Worm (Caenorhabditis elegans) whole organism, young adult: Measurements from ENCODE around the gene myo-5.

Experiments used
- B0035.1 ChIP-seq: sonication (generic microtip); optimal IDR thresholded peaks from 2 replicates; lab custom pipeline; 2016; ENCODE audit warnings: missing genetic modification characterization, mild to moderate bottlenecking, missing compliant biosample characterization, missing genotype, missing genetic modification reagents
- F22D6.2 ChIP-seq: sonication (generic microtip); optimal IDR thresholded peaks from 2 replicates; lab custom pipeline; 2016; ENCODE audit warnings: mild to moderate bottlenecking, missing genetic modification characterization, missing compliant biosample characterization
- F57C9.4 ChIP-seq: sonication (generic microtip); optimal IDR thresholded peaks from 2 replicates; lab custom pipeline; 2017; ENCODE audit warnings: mild to moderate bottlenecking, missing genetic modification characterization, missing compliant biosample characterization
- K11D2.4 ChIP-seq: fragments of 200-800 bp; sonication (Bioruptor generic); IDR thresholded peaks from 2 replicates; pipeline ENCODE4 v1.3.6; 2022; ENCODE audit warnings: missing genetic modification reagents, missing genetic modification characterization, missing compliant biosample characterization
- Y56A3A.18 ChIP-seq: fragments of 200-800 bp; sonication (Bioruptor generic); IDR thresholded peaks from 2 replicates; pipeline ENCODE4 v1.3.6; 2022; ENCODE audit warnings: missing genetic modification reagents, missing genetic modification characterization, missing compliant biosample characterization
- Y79H2A.3 ChIP-seq: fragments of 200-800 bp; sonication (Bioruptor generic); conservative IDR thresholded peaks from 2 replicates; pipeline ENCODE4 v1.3.6; 2022; ENCODE audit warnings: missing genetic modification reagents, missing genetic modification characterization, missing compliant biosample characterization
- Y95B8A.8 ChIP-seq: fragments of 200-800 bp; sonication (Bioruptor generic); IDR thresholded peaks from 2 replicates; pipeline ENCODE4 v1.3.6; 2022; ENCODE audit warnings: missing genetic modification reagents, missing genetic modification characterization, missing compliant biosample characterization
- atf-7 ChIP-seq: sonication (generic microtip); optimal IDR thresholded peaks from 2 replicates; lab custom pipeline; 2017; ENCODE audit warnings: mild to moderate bottlenecking, missing genetic modification characterization, missing compliant biosample characterization
- athp-1 ChIP-seq: sonication (generic microtip); optimal IDR thresholded peaks from 2 replicates; lab custom pipeline; 2017; ENCODE audit warnings: mild to moderate bottlenecking, missing genetic modification characterization, missing compliant biosample characterization
- attf-5 ChIP-seq: fragments of 200-800 bp; sonication (Bioruptor generic); optimal IDR thresholded peaks from 2 replicates; lab custom pipeline; 2018; ENCODE audit warnings: mild to moderate bottlenecking, missing genetic modification characterization, missing compliant biosample characterization
- attf-6 ChIP-seq: fragments of 200-800 bp; sonication (Bioruptor generic); IDR thresholded peaks from 2 replicates; pipeline ENCODE4 v1.3.6; 2022; ENCODE audit warnings: missing genetic modification reagents, missing genetic modification characterization, missing compliant biosample characterization
- bed-1 ChIP-seq: fragments of 200-800 bp; sonication (Bioruptor generic); IDR thresholded peaks from 2 replicates; pipeline ENCODE4 v1.3.6; 2022; ENCODE audit warnings: missing genetic modification reagents, missing genetic modification characterization, missing compliant biosample characterization
- bed-2 ChIP-seq: fragments of 200-800 bp; sonication (Bioruptor generic); IDR thresholded peaks from 2 replicates; pipeline ENCODE4 v1.3.6; 2022; ENCODE audit warnings: missing genetic modification reagents, missing genetic modification characterization, missing compliant biosample characterization
- ceh-100 ChIP-seq: fragments of 200-800 bp; sonication (Bioruptor generic); IDR thresholded peaks from 2 replicates; pipeline ENCODE4 v1.3.6; 2022; ENCODE audit warnings: missing genetic modification reagents, missing genetic modification characterization, missing compliant biosample characterization
- ceh-27 ChIP-seq: fragments of 200-800 bp; sonication (Bioruptor generic); optimal IDR thresholded peaks from 2 replicates; lab custom pipeline; 2018; ENCODE audit warnings: mild to moderate bottlenecking, missing genetic modification characterization, moderate library complexity, missing compliant biosample characterization
- ceh-40 ChIP-seq: fragments of 200-800 bp; sonication (Bioruptor generic); IDR thresholded peaks from 2 replicates; pipeline ENCODE4 v1.3.6; 2022; ENCODE audit warnings: missing genetic modification characterization, missing compliant biosample characterization
- efl-1 ChIP-seq: fragments of 150-350 bp; optimal IDR thresholded peaks from 2 replicates; lab custom pipeline; 2014; ENCODE audit warnings: missing biosample characterization, missing genetic modification reagents, missing genetic modification characterization
- egl-44 ChIP-seq: fragments of 200-800 bp; sonication (Bioruptor generic); IDR thresholded peaks from 2 replicates; pipeline ENCODE4 v1.3.6; 2022; ENCODE audit warnings: missing genetic modification reagents, missing genetic modification characterization, missing compliant biosample characterization
- hlh-12 ChIP-seq: sonication (generic microtip); optimal IDR thresholded peaks from 2 replicates; lab custom pipeline; 2016; ENCODE audit warnings: missing genetic modification characterization, missing compliant biosample characterization
- hmg-1.2 ChIP-seq: fragments of 200-800 bp; sonication (Bioruptor generic); IDR thresholded peaks from 2 replicates; pipeline ENCODE4 v1.3.6; 2022; ENCODE audit warnings: missing genetic modification reagents, missing genetic modification characterization, missing compliant biosample characterization
- hmg-20 ChIP-seq: fragments of 200-800 bp; sonication (Bioruptor generic); IDR thresholded peaks from 2 replicates; pipeline ENCODE4 v1.3.6; 2022; ENCODE audit warnings: missing genetic modification reagents, missing genetic modification characterization, missing compliant biosample characterization
- hrde-1 ChIP-seq: sonication (generic microtip); optimal IDR thresholded peaks from 2 replicates; lab custom pipeline; 2016; ENCODE audit warnings: missing genetic modification characterization, mild to moderate bottlenecking, missing compliant biosample characterization, moderate library complexity, missing genotype, missing genetic modification reagents, borderline replicate concordance
- hsf-1 ChIP-seq: fragments of 200-800 bp; sonication (Bioruptor generic); IDR thresholded peaks from 2 replicates; pipeline ENCODE4 v1.3.6; 2022; ENCODE audit warnings: missing genetic modification reagents, missing genetic modification characterization, missing compliant biosample characterization
- lin-26 ChIP-seq: fragments of 200-800 bp; sonication (Bioruptor generic); IDR thresholded peaks from 2 replicates; pipeline ENCODE4 v1.3.6; 2022; ENCODE audit warnings: missing genetic modification reagents, missing genetic modification characterization, missing compliant biosample characterization
- lin-35 ChIP-seq, 3 experiments: fragments of 150-350 bp in 2 of 3; sonication (generic microtip) in 1 of 3; optimal IDR thresholded peaks; 2 replicates each; lab custom pipeline; 2014 to 2018; ENCODE audit warnings: missing biosample characterization in 3 of 3, missing genetic modification characterization in 3 of 3, missing genetic modification reagents in 3 of 3
- lin-54 ChIP-seq: fragments of 200-800 bp; sonication (Bioruptor generic); optimal IDR thresholded peaks from 2 replicates; lab custom pipeline; 2018; ENCODE audit warnings: mild to moderate bottlenecking, missing genetic modification characterization, missing compliant biosample characterization
- lir-1 ChIP-seq: fragments of 200-800 bp; sonication (Bioruptor generic); conservative IDR thresholded peaks from 2 replicates; pipeline ENCODE4 v1.3.6; 2022; ENCODE audit warnings: missing genetic modification reagents, missing genetic modification characterization, missing compliant biosample characterization
- madf-10 ChIP-seq: sonication (generic microtip); optimal IDR thresholded peaks from 2 replicates; lab custom pipeline; 2016; ENCODE audit warnings: mild to moderate bottlenecking, missing genetic modification characterization, missing compliant biosample characterization
- madf-6 ChIP-seq: fragments of 200-800 bp; sonication (Bioruptor generic); IDR thresholded peaks from 2 replicates; pipeline ENCODE4 v1.3.6; 2022; ENCODE audit warnings: missing genetic modification reagents, missing genetic modification characterization, missing compliant biosample characterization
- nfya-1 ChIP-seq: sonication (generic microtip); optimal IDR thresholded peaks from 2 replicates; lab custom pipeline; 2017; ENCODE audit warnings: antibody characterized with exemption, missing compliant biosample characterization, missing genetic modification characterization, borderline replicate concordance; ENCODE audit not compliant: insufficient read depth
- nhr-120 ChIP-seq: fragments of 200-800 bp; sonication (Bioruptor generic); IDR thresholded peaks from 2 replicates; pipeline ENCODE4 v1.3.6; 2022; ENCODE audit warnings: missing genetic modification characterization, missing compliant biosample characterization
- nhr-179 ChIP-seq: sonication (generic microtip); optimal IDR thresholded peaks from 2 replicates; lab custom pipeline; 2016; ENCODE audit warnings: mild to moderate bottlenecking, missing genetic modification characterization, missing compliant biosample characterization
- snpc-1.1 ChIP-seq: sonication (generic microtip); optimal IDR thresholded peaks from 2 replicates; lab custom pipeline; 2017; ENCODE audit warnings: missing genetic modification characterization, mild to moderate bottlenecking, missing compliant biosample characterization, antibody characterized with exemption, moderate library complexity, missing genotype, missing genetic modification reagents; ENCODE audit not compliant: insufficient read depth
- tbx-9 ChIP-seq: sonication (generic microtip); optimal IDR thresholded peaks from 2 replicates; lab custom pipeline; 2016; ENCODE audit warnings: borderline replicate concordance, missing genetic modification characterization, inconsistent platforms, missing compliant biosample characterization
- unc-130 ChIP-seq: sonication (generic microtip); optimal IDR thresholded peaks from 2 replicates; lab custom pipeline; 2016; ENCODE audit warnings: missing genetic modification reagents, missing genetic modification characterization, missing compliant biosample characterization
- unc-62 ChIP-seq: fragments of 150-350 bp; optimal IDR thresholded peaks from 2 replicates; lab custom pipeline; 2014; ENCODE audit warnings: missing biosample characterization, missing genetic modification reagents, missing genetic modification characterization
- ztf-18 ChIP-seq: sonication (generic microtip); optimal IDR thresholded peaks from 2 replicates; lab custom pipeline; 2016; ENCODE audit warnings: missing genotype, mild to moderate bottlenecking, missing genetic modification characterization, missing compliant biosample characterization
- ztf-28 ChIP-seq: fragments of 200-800 bp; sonication (Bioruptor generic); IDR thresholded peaks from 2 replicates; pipeline ENCODE4 v1.3.6; 2022; ENCODE audit warnings: missing genetic modification reagents, missing genetic modification characterization, missing compliant biosample characterization

The myo-5 gene

DNA sequence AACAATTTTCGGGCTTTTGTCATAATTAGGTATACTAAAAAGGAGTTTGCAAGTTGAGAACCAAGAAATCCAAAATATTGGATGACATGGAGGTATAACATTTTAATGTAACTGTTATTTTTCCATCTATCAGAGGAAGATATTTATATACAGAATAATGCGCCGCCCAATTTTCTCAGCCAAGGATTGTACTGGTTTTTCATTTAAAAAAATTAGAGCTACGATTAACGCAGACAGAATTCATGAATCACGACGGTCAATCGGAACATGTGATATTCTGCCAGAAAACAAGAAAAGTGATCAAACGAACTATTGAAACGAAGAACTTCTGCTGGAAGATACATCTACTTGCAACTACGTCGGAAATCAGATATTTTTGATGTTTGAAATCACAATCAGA, 10.5 kb upstream of the myo-5 start, which contains the start of gene str-145:
Gene str-145, minus strand, starts transcription at position 101 of the 400 bp plus-strand sequence.
- no peak for TF ChIP-seq K11D2.4 (GFP tag; lab: Robert Waterston, UW)

DNA sequence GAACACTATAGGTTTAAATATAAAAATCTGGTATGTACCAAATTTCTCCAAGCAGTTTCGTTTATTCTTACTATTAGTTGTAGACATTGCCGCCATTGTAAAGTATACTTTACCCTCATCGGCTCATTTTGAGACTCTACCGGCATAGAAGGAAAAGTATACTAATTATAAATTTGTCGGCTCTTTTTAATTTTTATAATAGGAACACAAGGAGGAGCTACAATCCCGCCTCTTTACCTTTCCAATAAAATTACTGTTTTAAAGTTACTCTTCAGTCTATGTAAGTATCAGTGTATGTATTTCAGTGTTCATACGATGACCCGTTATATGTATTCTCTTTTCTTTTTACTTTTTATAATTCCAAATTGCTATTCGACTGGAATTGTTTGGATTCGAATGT, 9.5 kb upstream of the myo-5 start, which contains the start of gene sdz-23:
Gene sdz-23, plus strand, starts transcription at position 301 of the 400 bp plus-strand sequence.
- TF ChIP-seq lin-26 (GFP tag; lab: Robert Waterston, UW): no peak
- no peak for TF ChIP-seq tbx-9 (tag; lab: Kevin White, UChicago)
- no peak for TF ChIP-seq atf-7
- no peak for TF ChIP-seq nhr-179 (tag; lab: Kevin White, UChicago)
- TF ChIP-seq Y95B8A.8 (GFP tag; lab: Robert Waterston, UW): no peak
- no peak for TF ChIP-seq hlh-12
- TF ChIP-seq Y79H2A.3 (GFP tag; lab: Robert Waterston, UW): no peak
- TF ChIP-seq unc-62 (GFP tag; lab: Kevin White, UChicago): no peak
- no peak for TF ChIP-seq Y56A3A.18 (GFP tag; lab: Robert Waterston, UW)
- TF ChIP-seq ztf-28 (GFP tag; lab: Robert Waterston, UW): no peak
- TF ChIP-seq nfya-1: no peak
- no peak for TF ChIP-seq hsf-1
- TF ChIP-seq attf-5 (GFP tag; lab: Kevin White, UChicago): no peak
- no peak for TF ChIP-seq madf-10 (tag; lab: Kevin White, UChicago)
- no peak for TF ChIP-seq snpc-1.1 (tag; lab: Kevin White, UChicago)
- TF ChIP-seq hmg-1.2 (GFP tag; lab: Robert Waterston, UW): no peak
- no peak for TF ChIP-seq F57C9.4 (tag; lab: Kevin White, UChicago)
- no peak for TF ChIP-seq lin-35 (GFP tag; optimal IDR thresholded peaks at IDR 0.05; lab: Kevin White, UChicago)
- TF ChIP-seq, all 124 proteins: peak for 0

DNA sequence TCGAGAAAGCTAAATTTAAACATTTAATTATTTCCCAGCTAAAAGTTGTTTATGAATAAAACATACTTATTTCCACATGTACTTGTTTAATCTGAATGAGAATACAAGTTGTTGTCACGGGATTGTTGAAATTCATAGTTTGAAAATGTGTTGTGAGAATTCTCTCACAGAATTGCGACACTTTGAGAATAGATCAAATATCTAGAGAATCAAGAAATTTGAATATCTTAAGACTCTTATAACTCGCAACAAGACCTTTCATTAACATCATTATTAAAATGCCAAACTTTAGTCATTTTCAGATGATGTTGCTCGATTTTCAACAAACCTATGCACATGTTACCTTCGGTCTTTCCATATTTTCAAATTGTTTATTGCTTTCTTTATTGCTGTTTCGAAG, 5.8 kb upstream of the myo-5 start, which contains the start of gene str-90:
Gene str-90, plus strand, starts transcription at position 301 of the 400 bp plus-strand sequence.
- TF ChIP-seq bed-2 (GFP tag; lab: Robert Waterston, UW) (no peak), unc-130 (GFP tag; lab: Kevin White, UChicago) (no peak), attf-6 (no peak), nhr-179 (tag; lab: Kevin White, UChicago) (no peak), ceh-27 (GFP tag; lab: Kevin White, UChicago) (no peak), athp-1 (no peak), nfya-1 (no peak), attf-5 (GFP tag; lab: Kevin White, UChicago) (no peak), F22D6.2 (tag; lab: Kevin White, UChicago) (no peak), egl-44 (GFP tag; lab: Robert Waterston, UW) (no peak), madf-6 (no peak), ceh-100 (no peak), lir-1 (GFP tag; lab: Robert Waterston, UW) (no peak)
- TF ChIP-seq, all 124 proteins: peak for 0

DNA sequence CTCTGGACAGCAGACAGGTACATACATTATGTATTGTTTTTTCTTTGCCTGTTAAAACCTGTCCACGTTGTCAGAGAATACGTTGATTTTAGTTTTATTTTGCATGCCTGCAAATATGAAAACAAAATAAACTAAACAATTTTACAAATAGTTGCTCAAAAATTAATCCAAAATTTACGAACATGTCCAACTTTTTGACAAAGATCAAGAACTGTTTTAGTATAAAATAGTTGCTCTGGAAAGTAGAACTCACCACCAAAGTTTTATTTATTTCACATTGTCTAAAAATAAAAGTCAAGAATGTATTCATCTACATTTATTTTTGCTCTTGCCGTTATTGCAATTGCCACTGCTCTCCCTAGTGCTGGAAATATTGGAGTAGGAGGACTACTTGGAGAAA, 4.3 kb upstream of the myo-5 start, which contains the start of gene srlf-16:
Gene srlf-16, plus strand, starts transcription at position 301 of the 400 bp plus-strand sequence.
- no peak for TF ChIP-seq madf-6
- TF ChIP-seq unc-130 (GFP tag; lab: Kevin White, UChicago): no peak
- TF ChIP-seq ceh-40 (GFP tag; lab: Robert Waterston, UW): no peak
- no peak for TF ChIP-seq nhr-120
- TF ChIP-seq lin-54 (GFP tag; lab: Kevin White, UChicago): no peak
- TF ChIP-seq hmg-20 (GFP tag; lab: Robert Waterston, UW): no peak
- TF ChIP-seq hrde-1: no peak
- TF ChIP-seq efl-1 (GFP tag; lab: Kevin White, UChicago): no peak
- TF ChIP-seq B0035.1 (tag; lab: Kevin White, UChicago): no peak
- TF ChIP-seq bed-1: no peak
- no peak for TF ChIP-seq ztf-18 (tag; lab: Kevin White, UChicago)
